Fruit fly (Drosophila melanogaster): ENCODE data around the gene Or13a.

DNA sequence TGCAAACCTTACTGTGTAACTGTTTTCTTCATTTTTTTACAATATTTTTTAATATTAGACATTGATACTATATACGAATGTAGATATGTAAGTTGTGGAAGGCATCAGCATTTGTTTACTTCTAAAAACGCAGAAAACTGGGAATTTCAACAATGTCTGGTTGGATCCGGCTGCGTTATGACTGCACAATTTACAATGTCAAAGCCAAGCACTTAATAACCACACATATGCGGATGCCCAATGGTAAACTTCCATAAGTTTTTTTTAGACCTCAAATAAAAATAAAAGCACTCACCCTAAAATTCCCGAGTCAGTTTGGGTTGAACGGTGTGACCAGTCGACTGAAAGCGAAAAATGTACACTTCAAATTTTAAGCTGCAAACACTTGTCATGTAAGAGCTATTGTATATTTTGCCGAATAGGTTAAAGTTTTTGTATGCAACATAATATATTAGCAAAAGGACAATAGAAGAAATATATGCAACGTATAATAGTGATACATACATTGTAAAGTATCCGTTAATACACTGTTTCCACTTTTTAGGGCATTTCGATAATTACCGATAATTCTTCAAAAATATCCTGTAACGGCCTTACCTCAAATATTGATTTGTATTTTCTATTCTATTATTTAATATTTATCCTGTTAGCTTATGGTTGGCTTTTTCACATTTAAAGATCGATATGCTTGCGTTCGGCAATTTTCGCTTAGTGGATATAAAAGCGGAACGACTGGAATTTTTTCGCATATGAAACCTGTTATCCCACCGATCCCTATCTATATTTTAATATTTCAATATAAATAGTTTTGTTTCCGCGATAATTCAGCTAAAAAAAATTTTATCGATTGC is 33.9 kb upstream of the Or13a start, which contains the start of gene Stim:
- TF ChIP-seq Blimp-1 (GFP tag; optimal IDR thresholded peaks at IDR 0.05) (no peak), CG6276 (GFP tag; optimal IDR thresholded peaks at IDR 0.05) (no peak), net (GFP tag; optimal IDR thresholded peaks at IDR 0.05) (no peak), CG7368 (GFP tag; optimal IDR thresholded peaks at IDR 0.05) (no peak), eg (GFP tag; IDR thresholded peaks at IDR 0.05) (no peak), Eip78C (GFP tag) (no peak), Eip75B (GFP tag; optimal IDR thresholded peaks at IDR 0.05) (no peak), CG3032 (tag; optimal IDR thresholded peaks at IDR 0.05) (no peak)
